Worm (Caenorhabditis elegans): ENCODE data around the gene F30B5.11.

F30B5.11 gene

DNA sequence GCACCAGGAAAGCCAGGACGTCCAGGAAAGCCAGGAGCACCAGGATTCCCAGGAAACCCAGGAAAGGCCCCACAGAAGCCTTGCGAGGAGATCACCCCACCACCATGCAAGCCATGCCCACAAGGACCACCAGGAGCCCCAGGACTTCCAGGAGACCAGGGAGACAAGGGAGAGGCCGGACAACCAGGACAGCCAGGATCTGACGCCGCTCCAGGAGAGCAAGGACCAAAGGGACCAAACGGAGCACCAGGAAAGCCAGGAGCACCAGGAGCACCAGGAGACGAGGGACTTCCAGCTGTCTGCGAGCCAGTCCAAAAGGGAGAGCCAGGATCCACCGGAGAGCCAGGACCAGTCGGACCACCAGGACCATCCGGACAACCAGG, 16.1 kb upstream of the F30B5.11 start:
- TF ChIP-seq mec-3 (tag; optimal IDR thresholded peaks at IDR 0.05; ENCODE audit: borderline replicate concordance) (peak; percentile 25), C08G9.2 (tag; optimal IDR thresholded peaks at IDR 0.05) (peak; percentile 1), zip-5 (tag; optimal IDR thresholded peaks at IDR 0.05) (no peak)

- no peak for TF ChIP-seq tbx-2 (tag; optimal IDR thresholded peaks at IDR 0.05)
- no peak for TF ChIP-seq ceh-48 (tag; optimal IDR thresholded peaks at IDR 0.05)
- TF ChIP-seq hlh-8 (tag; optimal IDR thresholded peaks at IDR 0.05), result no peak
- no peak for TF ChIP-seq F13H6.1 (tag; optimal IDR thresholded peaks at IDR 0.05)
- TF ChIP-seq npax-4 (tag; optimal IDR thresholded peaks at IDR 0.05), result no peak
- TF ChIP-seq che-1 (tag; optimal IDR thresholded peaks at IDR 0.05), result no peak
Measured at ce11 chrIV:4235315-4236024, 15.6 kb upstream of the F30B5.11 start, which contains the start of the genes zipt-2.2 and dpy-13. Gene zipt-2.2, minus strand, starts transcription at chrIV:4235365. Gene dpy-13, plus strand, starts transcription at chrIV:4235614.

DNA sequence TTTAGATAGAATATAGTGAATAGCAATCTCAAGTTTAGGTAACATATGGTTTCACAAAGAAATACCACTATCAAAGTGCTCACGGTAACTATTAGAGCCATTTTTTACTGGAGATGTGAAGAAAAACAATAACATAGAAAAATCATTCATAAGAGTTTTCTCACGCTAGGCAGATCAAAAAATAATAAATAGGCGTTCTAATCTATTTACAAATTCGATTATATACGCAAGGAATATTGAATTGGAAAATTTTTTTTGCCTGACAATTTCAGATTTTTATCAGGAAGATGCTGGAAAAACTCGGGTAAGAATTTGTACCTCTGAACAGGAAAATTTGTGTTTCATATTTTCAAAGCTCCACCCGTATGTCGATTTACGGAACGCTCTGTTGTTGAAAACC, 8.0 kb upstream of the F30B5.11 start, which contains the start of gene srbc-70:
Gene srbc-70 (minus strand): TSS at position 101 of the 400 bp plus-strand sequence.
- TF ChIP-seq Y22D7AL.16 (tag; optimal IDR thresholded peaks at IDR 0.05) (no peak), ceh-19 (GFP tag; optimal IDR thresholded peaks at IDR 0.05) (no peak), mec-3 (tag; optimal IDR thresholded peaks at IDR 0.05; ENCODE audit: borderline replicate concordance) (no peak), ceh-45 (GFP tag; IDR thresholded peaks at IDR 0.05) (no peak), K02D7.2 (tag; optimal IDR thresholded peaks at IDR 0.05) (no peak), nhr-11 (tag; optimal IDR thresholded peaks at IDR 0.05) (no peak), ceh-48 (tag; optimal IDR thresholded peaks at IDR 0.05) (no peak), ref-2 (tag; optimal IDR thresholded peaks at IDR 0.05) (no peak), pag-3 (tag; optimal IDR thresholded peaks at IDR 0.05; ENCODE audit: borderline replicate concordance) (no peak), tbx-7 (tag; optimal IDR thresholded peaks at IDR 0.05) (no peak), ceh-31 (tag; optimal IDR thresholded peaks at IDR 0.05) (no peak), ama-1 (optimal IDR thresholded peaks at IDR 0.05) (no peak), pha-4 (tag; optimal IDR thresholded peaks at IDR 0.05) (no peak), pha-2 (tag; optimal IDR thresholded peaks at IDR 0.05) (no peak), T23F11.4 (GFP tag; optimal IDR thresholded peaks at IDR 0.05) (no peak), ahr-1 (tag; optimal IDR thresholded peaks at IDR 0.05) (no peak), unc-55 (GFP tag; optimal IDR thresholded peaks at IDR 0.05) (no peak), eyg-1 (tag; optimal IDR thresholded peaks at IDR 0.05) (no peak), nhr-232 (tag; optimal IDR thresholded peaks at IDR 0.05) (no peak)

DNA sequence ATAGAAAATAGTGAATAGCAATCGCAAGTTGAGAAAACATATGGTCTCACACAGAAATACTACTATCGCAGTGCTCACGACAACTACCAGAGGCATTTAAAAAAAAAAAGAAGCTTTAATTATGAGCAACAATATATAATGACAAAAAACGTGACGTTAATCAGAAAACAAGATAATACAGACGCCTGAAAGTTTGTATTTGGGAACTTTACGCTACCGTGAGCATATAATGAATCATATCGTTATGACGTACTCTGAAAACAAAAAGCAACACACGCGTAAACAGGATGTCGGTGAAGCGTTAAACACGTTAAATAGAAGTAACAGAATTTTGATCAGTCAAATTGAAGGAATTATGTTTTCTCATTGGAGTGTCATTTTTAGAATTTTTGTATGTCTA, 6.0 kb upstream of the F30B5.11 start, which contains the start of gene srbc-71:
Gene srbc-71 (minus strand): TSS at position 101 of the 400 bp plus-strand sequence.
- TF ChIP-seq odd-2 (tag; optimal IDR thresholded peaks at IDR 0.05), result no peak

DNA sequence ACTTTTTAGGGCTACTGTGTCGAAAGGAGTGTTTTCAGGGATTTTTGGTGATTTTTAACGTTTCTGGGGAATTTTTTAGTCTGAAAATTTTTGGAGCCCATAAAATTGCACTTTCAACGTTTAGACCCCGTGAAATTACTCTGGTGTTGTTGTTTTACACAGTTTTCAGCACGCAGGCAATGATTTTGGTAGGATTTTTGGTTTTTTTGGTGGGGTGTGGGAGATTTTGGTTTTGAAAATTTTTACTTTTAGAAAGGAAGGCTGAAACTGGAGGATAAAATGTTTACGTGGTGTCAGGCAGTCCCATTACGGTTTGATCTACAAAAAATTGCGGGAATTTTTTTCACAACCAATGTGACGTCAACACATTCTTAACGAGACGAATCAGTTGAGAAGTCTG, 1.6 kb downstream of the F30B5.11 start:
- no peak for TF ChIP-seq ceh-18 (tag; optimal IDR thresholded peaks at IDR 0.05)
- TF ChIP-seq pha-2 (tag; optimal IDR thresholded peaks at IDR 0.05), result no peak
- TF ChIP-seq pha-4 (tag; optimal IDR thresholded peaks at IDR 0.05), result no peak
- no peak for TF ChIP-seq npax-4 (tag; optimal IDR thresholded peaks at IDR 0.05)
- no peak for TF ChIP-seq ceh-9 (tag; optimal IDR thresholded peaks at IDR 0.05)
- TF ChIP-seq ceh-48 (tag; optimal IDR thresholded peaks at IDR 0.05), result no peak
- TF ChIP-seq sox-2 (GFP tag; IDR thresholded peaks at IDR 0.05), result no peak
- no peak for TF ChIP-seq hlh-30 (tag; optimal IDR thresholded peaks at IDR 0.05; ENCODE audit: insufficient read depth)
- TF ChIP-seq K09A11.1 (tag; optimal IDR thresholded peaks at IDR 0.05; ENCODE audit: insufficient read depth), result no peak
- no peak for TF ChIP-seq ahr-1 (tag; optimal IDR thresholded peaks at IDR 0.05)
- TF ChIP-seq ceh-2 (tag; optimal IDR thresholded peaks at IDR 0.05), result no peak
- no peak for TF ChIP-seq ceh-34 (tag; optimal IDR thresholded peaks at IDR 0.05)
- no peak for TF ChIP-seq T23F11.4 (GFP tag; optimal IDR thresholded peaks at IDR 0.05)
- TF ChIP-seq hlh-8 (tag; optimal IDR thresholded peaks at IDR 0.05), result no peak
- no peak for TF ChIP-seq lin-11 (tag; optimal IDR thresholded peaks at IDR 0.05)
- no peak for TF ChIP-seq ttx-3 (tag; optimal IDR thresholded peaks at IDR 0.05)
- no peak for TF ChIP-seq ceh-19 (GFP tag; optimal IDR thresholded peaks at IDR 0.05)
- TF ChIP-seq pax-1 (tag; optimal IDR thresholded peaks at IDR 0.05), result no peak
- TF ChIP-seq hlh-6 (tag; optimal IDR thresholded peaks at IDR 0.05), result no peak

All from whole organism, late embryonic.